Worm (Caenorhabditis elegans) whole organism, L3 larva: ENCODE data around the gene faah-1.

Experiments used
- ceh-16 ChIP-seq: sonication (generic microtip); optimal IDR thresholded peaks from 2 replicates; lab custom pipeline; 2017; ENCODE audit warnings: missing biosample characterization, missing genetic modification characterization
- elt-1 ChIP-seq: fragments of 150-350 bp; optimal IDR thresholded peaks from 2 replicates; lab custom pipeline; 2014; ENCODE audit warnings: missing biosample characterization, missing genetic modification characterization
- elt-3 ChIP-seq, 3 experiments: fragments of 150-350 bp in 1 of 3; sonication (generic microtip) in 2 of 3; optimal IDR thresholded peaks; 2 replicates in 2 of 3; 4 replicates in 1 of 3; lab custom pipeline; 2014 to 2017; ENCODE audit warnings: missing biosample characterization in 3 of 3, missing genetic modification characterization in 3 of 3
- fos-1 ChIP-seq: fragments of 150-350 bp; optimal IDR thresholded peaks from 2 replicates; lab custom pipeline; 2014; ENCODE audit warnings: missing biosample characterization, missing genetic modification characterization
- lin-39 ChIP-seq: fragments of 150-350 bp; optimal IDR thresholded peaks from 2 replicates; lab custom pipeline; 2018; ENCODE audit warnings: missing biosample characterization, missing genetic modification reagents, missing genetic modification characterization
- lsy-12 ChIP-seq: sonication (generic microtip); optimal IDR thresholded peaks from 2 replicates; lab custom pipeline; 2016; ENCODE audit warnings: mild to moderate bottlenecking, missing genetic modification characterization, missing compliant biosample characterization
- mml-1 ChIP-seq: fragments of 150-350 bp; sonication (generic microtip); optimal IDR thresholded peaks from 3 replicates; lab custom pipeline; 2014; ENCODE audit warnings: missing biosample characterization, missing genetic modification characterization
- nfya-1 ChIP-seq: sonication (generic microtip); optimal IDR thresholded peaks from 2 replicates; lab custom pipeline; 2017; ENCODE audit warnings: missing genetic modification characterization, mild to moderate bottlenecking, missing compliant biosample characterization, antibody characterized with exemption, moderate library complexity; ENCODE audit not compliant: insufficient read depth
- nhr-12 ChIP-seq: fragments of 150-350 bp; optimal IDR thresholded peaks from 2 replicates; lab custom pipeline; 2014; ENCODE audit warnings: missing biosample characterization, missing genetic modification characterization
- unc-62 ChIP-seq: fragments of 150-350 bp; sonication (generic microtip); optimal IDR thresholded peaks from 4 replicates; lab custom pipeline; 2014; ENCODE audit warnings: missing biosample characterization, missing genetic modification reagents, missing genetic modification characterization
- zag-1 ChIP-seq: fragments of 150-350 bp; optimal IDR thresholded peaks from 2 replicates; lab custom pipeline; 2014; ENCODE audit warnings: missing biosample characterization, missing genetic modification characterization
- ztf-11 ChIP-seq: fragments of 150-350 bp; optimal IDR thresholded peaks from 2 replicates; lab custom pipeline; 2014; ENCODE audit warnings: missing biosample characterization, missing genetic modification characterization

DNA sequence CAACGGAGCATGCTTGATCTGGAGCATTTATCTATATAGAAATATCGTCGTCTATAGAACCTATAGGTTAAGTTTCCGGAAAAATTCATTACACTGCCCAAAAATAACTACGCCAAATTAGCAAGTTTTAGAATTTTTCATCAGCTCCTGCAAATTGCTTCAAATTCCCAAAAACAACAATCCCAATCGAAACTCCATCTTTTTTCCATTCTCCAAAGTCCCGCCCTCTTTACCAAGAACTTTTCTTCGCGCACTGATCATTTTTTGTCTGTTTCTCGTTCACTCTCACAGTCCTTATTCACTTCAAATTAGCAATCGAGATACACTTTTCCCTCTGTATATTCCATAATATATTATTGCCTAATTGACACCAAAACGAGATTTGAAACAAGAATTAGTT, 47.1 kb downstream of the faah-1 start, which contains the start of gene svh-1:
- TF ChIP-seq lsy-12 (tag; lab: Kevin White, UChicago): no peak
- no peak for TF ChIP-seq nfya-1 (tag; lab: Kevin White, UChicago)
- TF ChIP-seq lin-39 (tag; lab: Kevin White, UChicago): no peak
- TF ChIP-seq zag-1: no peak
- TF ChIP-seq ceh-16 (tag; lab: Kevin White, UChicago): no peak
- TF ChIP-seq elt-1 (tag; lab: Kevin White, UChicago): no peak
- TF ChIP-seq ztf-11 (tag; lab: Kevin White, UChicago): no peak
- TF ChIP-seq mml-1 (tag; lab: Kevin White, UChicago): no peak
- no peak for TF ChIP-seq nhr-12 (tag; lab: Kevin White, UChicago)
- no peak for TF ChIP-seq fos-1 (tag; lab: Kevin White, UChicago)
- TF ChIP-seq unc-62 (GFP tag; lab: Kevin White, UChicago): no peak
- TF ChIP-seq elt-3 (tag; optimal IDR thresholded peaks at IDR 0.05; lab: Kevin White, UChicago): no peak
